Worm (Caenorhabditis elegans) whole organism, midembryonic: Measurements from ENCODE around the gene gop-2.

Source experiments
- T22C8.4 ChIP-seq: fragments of 200-800 bp; sonication (Bioruptor generic); IDR thresholded peaks from 2 replicates; pipeline ENCODE4 v1.3.6; 2022; ENCODE audit warnings: missing genetic modification characterization, missing compliant biosample characterization
- flt-1 ChIP-seq: fragments of 200-800 bp; sonication (Bioruptor generic); IDR thresholded peaks from 2 replicates; pipeline ENCODE4 v1.3.6; 2022; ENCODE audit warnings: missing genetic modification characterization, missing compliant biosample characterization
- klf-2 ChIP-seq: fragments of 200-800 bp; sonication (Bioruptor generic); conservative IDR thresholded peaks from 2 replicates; pipeline ENCODE4 v1.3.6; 2022; ENCODE audit warnings: missing genetic modification reagents, missing genetic modification characterization, missing compliant biosample characterization

- TF ChIP-seq T22C8.4 (GFP tag; lab: Robert Waterston, UW): no peak
- TF ChIP-seq klf-2: no peak
- no peak for TF ChIP-seq flt-1 (GFP tag; lab: Robert Waterston, UW)
Measured at ce11 chrIII:5274715-5275355, 16.0 kb downstream of the gop-2 start, which contains the start of the genes daf-41 and toc-1.
